Fruit fly (Drosophila melanogaster) whole organism, pupa: Measurements from ENCODE around the gene CG1636.

ENCODE experiments used
- CG10348 ChIP-seq: fragments of 200-800 bp; sonication (Bioruptor generic); IDR thresholded peaks from 2 replicates; pipeline ENCODE4 v1.3.6; 2022; ENCODE audit warnings: missing biosample characterization, missing genetic modification characterization
- CG12605 ChIP-seq: fragments of 200-800 bp; sonication (Bioruptor generic); IDR thresholded peaks from 2 replicates; pipeline ENCODE4 v1.3.6; 2022; ENCODE audit warnings: missing biosample characterization, missing genetic modification characterization
- CG13204 ChIP-seq: fragments of 200-800 bp; sonication (Bioruptor generic); optimal IDR thresholded peaks from 2 replicates; lab custom pipeline; 2018; ENCODE audit warnings: missing biosample characterization, mild to moderate bottlenecking, missing genetic modification characterization, moderate library complexity
- CG14655 ChIP-seq: fragments of 200-800 bp; sonication (Bioruptor generic); optimal IDR thresholded peaks from 3 replicates; lab custom pipeline; 2017; ENCODE audit warnings: mild to moderate bottlenecking, missing biosample characterization, missing genetic modification reagents, missing genetic modification characterization
- CG15710 ChIP-seq: fragments of 200-800 bp; sonication (Bioruptor generic); optimal IDR thresholded peaks from 2 replicates; lab custom pipeline; 2018; ENCODE audit warnings: missing biosample characterization, mild to moderate bottlenecking, missing genetic modification characterization, moderate library complexity
- CG17806 ChIP-seq: fragments of 200-800 bp; sonication (Bioruptor generic); optimal IDR thresholded peaks from 2 replicates; lab custom pipeline; 2018; ENCODE audit warnings: missing biosample characterization, mild to moderate bottlenecking, missing genetic modification characterization, moderate library complexity
- CG32121 ChIP-seq: fragments of 200-800 bp; sonication (Bioruptor generic); IDR thresholded peaks from 2 replicates; pipeline ENCODE4 v1.3.6; 2022; ENCODE audit warnings: missing biosample characterization, missing genetic modification characterization
- CG34367 ChIP-seq: fragments of 200-800 bp; sonication (Bioruptor generic); optimal IDR thresholded peaks from 2 replicates; lab custom pipeline; 2018; ENCODE audit warnings: missing biosample characterization, mild to moderate bottlenecking, missing genetic modification characterization
- CG4496 ChIP-seq: fragments of 200-800 bp; sonication (Bioruptor generic); IDR thresholded peaks from 3 replicates; pipeline ENCODE4 v1.3.6; 2022; ENCODE audit warnings: missing biosample characterization, missing genetic modification characterization
- CG8159 ChIP-seq: fragments of 200-800 bp; sonication (Bioruptor generic); optimal IDR thresholded peaks from 3 replicates; lab custom pipeline; 2018; ENCODE audit warnings: missing biosample characterization, mild to moderate bottlenecking, missing genetic modification characterization, moderate library complexity
- CG8301 ChIP-seq: fragments of 200-800 bp; sonication (Bioruptor generic); optimal IDR thresholded peaks from 2 replicates; lab custom pipeline; 2018; ENCODE audit warnings: missing biosample characterization, mild to moderate bottlenecking, missing genetic modification characterization
- CG9948 ChIP-seq: fragments of 200-800 bp; sonication (Bioruptor generic); optimal IDR thresholded peaks from 2 replicates; lab custom pipeline; 2018; ENCODE audit warnings: missing biosample characterization, mild to moderate bottlenecking, missing genetic modification characterization, moderate library complexity
- D1 ChIP-seq: fragments of 200-800 bp; sonication (Bioruptor generic); optimal IDR thresholded peaks from 2 replicates; lab custom pipeline; 2018; ENCODE audit warnings: missing biosample characterization, mild to moderate bottlenecking, missing genetic modification characterization, moderate library complexity
- EcR ChIP-seq: fragments of 200-800 bp; sonication (Bioruptor generic); optimal IDR thresholded peaks from 3 replicates; lab custom pipeline; 2019; ENCODE audit warnings: missing biosample characterization, missing genetic modification characterization, mild to moderate bottlenecking, moderate library complexity, missing genetic modification reagents
- Ets98B ChIP-seq: fragments of 200-800 bp; sonication (Bioruptor generic); IDR thresholded peaks from 2 replicates; pipeline ENCODE4 v1.3.6; 2022; ENCODE audit warnings: missing biosample characterization, missing genetic modification characterization
- Pif1A ChIP-seq: fragments of 200-800 bp; sonication (Bioruptor generic); optimal IDR thresholded peaks from 3 replicates; lab custom pipeline; 2016; ENCODE audit warnings: missing biosample characterization, missing genetic modification characterization
- Pif1B ChIP-seq: fragments of 200-800 bp; sonication (Bioruptor generic); optimal IDR thresholded peaks from 3 replicates; lab custom pipeline; 2016; ENCODE audit warnings: missing biosample characterization, missing genetic modification characterization
- Snoo ChIP-seq: fragments of 200-800 bp; sonication (Bioruptor generic); optimal IDR thresholded peaks from 3 replicates; lab custom pipeline; 2017; ENCODE audit warnings: missing biosample characterization, mild to moderate bottlenecking, missing genetic modification characterization, inconsistent platforms
- fd96Ca ChIP-seq: fragments of 200-800 bp; sonication (Bioruptor generic); IDR thresholded peaks from 3 replicates; pipeline ENCODE4 v1.3.6; 2022; ENCODE audit warnings: missing biosample characterization, missing genetic modification characterization
- gl ChIP-seq: fragments of 200-800 bp; sonication (Bioruptor generic); optimal IDR thresholded peaks from 2 replicates; lab custom pipeline; 2018; ENCODE audit warnings: missing biosample characterization, mild to moderate bottlenecking, missing genetic modification characterization
- rn ChIP-seq: fragments of 200-800 bp; sonication (Bioruptor generic); IDR thresholded peaks from 2 replicates; pipeline ENCODE4 v1.3.6; 2022; ENCODE audit warnings: missing biosample characterization, missing genetic modification characterization

The CG1636 gene

DNA sequence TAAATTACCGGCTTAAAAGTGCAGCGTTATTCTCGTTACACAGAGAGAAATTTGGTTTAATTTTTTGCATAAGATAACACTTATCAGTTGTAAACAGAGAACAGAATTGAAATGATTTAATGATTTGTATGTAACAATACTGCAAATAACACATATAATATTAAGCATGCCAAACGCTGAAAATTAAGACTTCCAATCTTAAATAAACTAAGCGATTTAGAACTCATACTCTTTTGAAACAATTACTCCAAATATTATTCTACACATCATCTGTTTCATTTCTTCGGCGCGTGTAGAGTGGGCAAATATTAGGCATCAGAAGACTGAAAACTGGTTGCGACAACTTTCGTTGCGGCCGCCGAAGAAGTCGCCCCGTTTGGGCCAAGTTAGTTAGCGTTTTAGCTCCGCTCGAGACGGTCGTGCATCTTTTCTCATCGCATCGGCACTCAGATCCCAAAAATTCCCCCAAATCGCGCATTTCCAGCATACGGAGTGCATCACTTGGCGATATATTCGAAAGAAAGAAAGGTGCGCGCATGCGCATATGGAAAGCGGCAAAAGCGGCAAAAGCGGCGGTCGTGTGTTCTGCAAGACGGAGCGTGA lies 20.8 kb upstream of the CG1636 start, which contains the start of gene CG1632:
Gene CG1632, plus strand, starts transcription at position 387 of the 603 bp plus-strand sequence.
- TF ChIP-seq EcR (no peak), CG14655 (GFP tag; lab: Kevin White, UChicago) (peak; percentile 94), Pif1A (GFP tag; lab: Kevin White, UChicago) (peak; percentile 81), Snoo (tag; lab: Kevin White, UChicago) (peak; percentile 77), CG17806 (tag; lab: Kevin White, UChicago) (peak; percentile 83), CG8301 (tag; lab: Kevin White, UChicago) (peak; percentile 93), CG4496 (peak; percentile 82), Pif1B (GFP tag; lab: Kevin White, UChicago) (peak; percentile 76), CG34367 (tag; lab: Kevin White, UChicago) (peak; percentile 77), CG9948 (peak; percentile 84), rn (GFP tag; lab: Robert Waterston, UW) (0 out of 2 replicates have a peak, but pooled peaks have one; percentile 28), CG10348 (GFP tag; lab: Robert Waterston, UW) (no peak), CG8159 (peak; percentile 78), CG12605 (peak; percentile 79), CG32121 (GFP tag; lab: Robert Waterston, UW) (peak; percentile 69), gl (tag; lab: Kevin White, UChicago) (peak; percentile 55), fd96Ca (GFP tag; lab: Robert Waterston, UW) (peak; percentile 64; the same call in 2 of the 3 replicates), CG15710 (tag; lab: Kevin White, UChicago) (peak; percentile 74), Ets98B (GFP tag; lab: Robert Waterston, UW) (peak; percentile 67), CG13204 (GFP tag; lab: Kevin White, UChicago) (peak; percentile 36), D1 (tag; lab: Kevin White, UChicago) (no peak)

DNA sequence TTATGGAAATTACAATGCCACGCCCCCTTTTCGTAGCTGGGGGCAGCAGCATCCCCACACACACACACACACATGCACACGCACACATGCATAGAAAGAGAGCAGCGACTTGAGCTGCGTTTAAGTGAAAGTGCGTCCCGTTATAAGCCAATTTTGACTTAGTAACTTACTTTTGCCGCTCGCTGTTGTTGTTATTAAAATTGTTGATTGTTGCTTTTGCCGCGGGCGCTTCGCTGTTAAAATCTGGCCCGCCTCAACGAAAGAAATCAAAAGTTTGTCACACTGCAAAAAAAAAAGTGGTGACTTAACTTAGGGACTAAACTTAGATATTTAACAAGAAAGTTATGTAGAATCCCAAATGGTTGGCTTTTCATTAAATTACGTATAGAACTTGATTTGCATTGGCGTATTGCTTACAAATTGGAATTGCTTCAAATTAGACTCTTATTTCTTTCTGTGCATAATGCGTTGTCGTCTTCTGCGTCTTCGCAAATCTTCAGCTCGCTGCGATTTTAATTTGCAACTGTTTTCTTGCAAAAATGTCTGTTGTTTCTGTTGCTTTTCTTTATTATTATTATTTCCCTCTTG lies 18.4 kb upstream of the CG1636 start:
- TF ChIP-seq CG17806 (tag; lab: Kevin White, UChicago) = no peak
- TF ChIP-seq CG8159 = peak; percentile 17
- TF ChIP-seq Pif1A (GFP tag; lab: Kevin White, UChicago) = peak; percentile 65
- 0 out of 2 replicates have a peak, but pooled peaks have one; percentile 26 for TF ChIP-seq CG10348 (GFP tag; lab: Robert Waterston, UW)
- TF ChIP-seq EcR = no peak
- TF ChIP-seq CG4496 = peak; percentile 81
- TF ChIP-seq Snoo (tag; lab: Kevin White, UChicago) = peak; percentile 55
- no peak for TF ChIP-seq fd96Ca (GFP tag; lab: Robert Waterston, UW)
- TF ChIP-seq CG15710 (tag; lab: Kevin White, UChicago) = no peak
- TF ChIP-seq Ets98B (GFP tag; lab: Robert Waterston, UW) = peak; percentile 75
- TF ChIP-seq CG13204 (GFP tag; lab: Kevin White, UChicago) = no peak
- TF ChIP-seq rn (GFP tag; lab: Robert Waterston, UW) = 0 out of 2 replicates have a peak, but pooled peaks have one; percentile 35
- TF ChIP-seq Pif1B (GFP tag; lab: Kevin White, UChicago) = peak; percentile 32
- TF ChIP-seq CG8301 (tag; lab: Kevin White, UChicago) = peak; percentile 12
- peak; percentile 33 for TF ChIP-seq CG14655 (GFP tag; lab: Kevin White, UChicago)
- peak; percentile 56; the same call in 1 of the 2 replicates for TF ChIP-seq CG12605
- TF ChIP-seq CG32121 (GFP tag; lab: Robert Waterston, UW) = peak; percentile 71

DNA sequence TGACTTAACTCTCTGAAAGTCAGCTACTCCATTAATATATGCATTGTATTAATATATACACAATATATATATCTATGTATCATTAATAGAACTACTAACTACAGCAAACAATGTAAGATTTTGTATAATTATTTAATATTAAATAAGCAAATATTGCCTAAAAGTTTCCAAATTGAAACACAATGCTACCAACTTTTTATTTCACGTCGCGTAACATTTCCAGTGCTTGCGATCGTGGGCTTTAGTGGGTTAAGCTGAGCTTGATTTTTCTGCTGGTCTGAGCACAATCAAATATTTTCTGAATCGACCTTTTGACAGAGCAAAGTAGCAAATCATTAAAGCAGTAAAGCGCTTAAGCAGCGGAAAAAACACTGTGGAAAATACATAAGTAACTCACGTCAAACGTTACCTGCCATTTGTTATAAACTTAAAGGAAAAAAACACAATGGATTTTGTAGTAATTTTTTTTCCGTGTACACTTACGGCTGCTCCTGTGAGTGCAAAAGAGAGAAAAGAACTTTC lies 14.9 kb upstream of the CG1636 start:
- TF ChIP-seq fd96Ca (GFP tag; lab: Robert Waterston, UW) = no peak
- no peak for TF ChIP-seq D1 (tag; lab: Kevin White, UChicago)
- no peak for TF ChIP-seq CG4496
- no peak for TF ChIP-seq CG8159
- no peak for TF ChIP-seq Pif1A (GFP tag; lab: Kevin White, UChicago)
- TF ChIP-seq Pif1B (GFP tag; lab: Kevin White, UChicago) = no peak
- no peak for TF ChIP-seq gl (tag; lab: Kevin White, UChicago)
- TF ChIP-seq CG9948 = no peak
- TF ChIP-seq CG10348 (GFP tag; lab: Robert Waterston, UW) = no peak
- TF ChIP-seq CG12605 = no peak
- TF ChIP-seq CG17806 (tag; lab: Kevin White, UChicago) = no peak
- TF ChIP-seq Snoo (tag; lab: Kevin White, UChicago) = no peak

DNA sequence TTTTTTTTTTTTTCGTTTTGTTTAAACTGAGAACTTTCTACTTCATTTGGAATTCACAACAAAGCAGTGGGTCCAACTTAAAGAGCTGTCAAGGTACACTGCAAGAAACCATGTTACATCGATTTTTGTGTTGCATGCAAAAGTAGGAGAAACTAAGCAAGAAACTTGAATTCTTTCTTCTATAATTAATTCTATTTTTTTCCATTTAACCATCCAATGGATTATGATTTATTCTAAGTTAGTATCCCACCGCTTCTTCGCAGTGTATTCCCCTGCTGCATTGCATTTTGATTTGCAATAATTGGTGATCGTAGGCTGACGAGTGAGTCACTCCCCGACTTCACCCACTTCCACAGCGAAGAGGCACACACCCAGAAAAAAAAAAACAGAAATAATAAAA lies 13.3 kb upstream of the CG1636 start:
- TF ChIP-seq fd96Ca (GFP tag; lab: Robert Waterston, UW) (peak; percentile 55; the same call in 1 of the 3 replicates), CG8159 (peak; percentile 38), CG17806 (tag; lab: Kevin White, UChicago) (peak; percentile 40), CG15710 (tag; lab: Kevin White, UChicago) (peak; percentile 39), CG9948 (peak; percentile 39), EcR (no peak), rn (GFP tag; lab: Robert Waterston, UW) (no peak), CG10348 (GFP tag; lab: Robert Waterston, UW) (no peak), D1 (tag; lab: Kevin White, UChicago) (no peak), CG4496 (peak; percentile 67; the same call in 2 of the 3 replicates), CG14655 (GFP tag; lab: Kevin White, UChicago) (peak; percentile 56), Pif1A (GFP tag; lab: Kevin White, UChicago) (peak; percentile 28), gl (tag; lab: Kevin White, UChicago) (no peak), Pif1B (GFP tag; lab: Kevin White, UChicago) (no peak), CG8301 (tag; lab: Kevin White, UChicago) (peak; percentile 46), CG12605 (0 out of 2 replicates have a peak, but pooled peaks have one; percentile 23), CG34367 (tag; lab: Kevin White, UChicago) (peak; percentile 5), Ets98B (GFP tag; lab: Robert Waterston, UW) (peak; percentile 44), CG32121 (GFP tag; lab: Robert Waterston, UW) (peak; percentile 44; the same call in 1 of the 2 replicates), Snoo (tag; lab: Kevin White, UChicago) (no peak), CG13204 (GFP tag; lab: Kevin White, UChicago) (no peak)
